Worm (Caenorhabditis elegans): Measurements from ENCODE around the gene sru-17.

ce11 chrIV:12549014-12549413 lies 43.5 kb downstream of the sru-17 start:
- TF ChIP-seq lin-15B (tag; optimal IDR thresholded peaks at IDR 0.05): no peak
- no peak for TF ChIP-seq pqm-1 (tag; optimal IDR thresholded peaks at IDR 0.05)
- TF ChIP-seq nhr-25 (tag; optimal IDR thresholded peaks at IDR 0.05; ENCODE audit: borderline replicate concordance, insufficient read depth): no peak
- no peak for TF ChIP-seq mes-2 (tag; optimal IDR thresholded peaks at IDR 0.05; ENCODE audit: poor library complexity, severe bottlenecking)
- TF ChIP-seq ama-1 (optimal IDR thresholded peaks at IDR 0.05): no peak
- no peak for TF ChIP-seq nhr-76 (tag; optimal IDR thresholded peaks at IDR 0.05)
- TF ChIP-seq sdz-12 (GFP tag; optimal IDR thresholded peaks at IDR 0.05): no peak
- TF ChIP-seq lin-39 (tag; optimal IDR thresholded peaks at IDR 0.05): no peak

All from whole organism, L4 larva.